Fruit fly (Drosophila melanogaster) whole organism, embryonic: ENCODE results near the gene Phae2.

ENCODE experiments used
- Atf-2 ChIP-seq: fragments of 200-800 bp; sonication (Bioruptor generic); optimal IDR thresholded peaks from 2 replicates; lab custom pipeline; 2016; ENCODE audit warnings: missing biosample characterization, missing genetic modification characterization
- CG10462 ChIP-seq: fragments of 200-800 bp; sonication (Bioruptor generic); optimal IDR thresholded peaks from 2 replicates; lab custom pipeline; 2016; ENCODE audit warnings: missing biosample characterization, missing genetic modification characterization
- CG10565 ChIP-seq: fragments of 200-800 bp; sonication (Bioruptor generic); optimal IDR thresholded peaks from 3 replicates; lab custom pipeline; 2016; ENCODE audit warnings: missing biosample characterization, mild to moderate bottlenecking, missing genetic modification characterization
- CG11723 ChIP-seq: fragments of 200-800 bp; sonication (Bioruptor generic); optimal IDR thresholded peaks from 2 replicates; lab custom pipeline; 2017; ENCODE audit warnings: missing biosample characterization, mild to moderate bottlenecking, missing genetic modification characterization
- CG12104 ChIP-seq: fragments of 200-800 bp; sonication (Bioruptor generic); optimal IDR thresholded peaks from 3 replicates; lab custom pipeline; 2016; ENCODE audit warnings: missing biosample characterization, missing genetic modification characterization
- CG13123 ChIP-seq: fragments of 200-800 bp; sonication (Bioruptor generic); optimal IDR thresholded peaks from 2 replicates; lab custom pipeline; 2016; ENCODE audit warnings: missing biosample characterization, missing genetic modification characterization
- CG13296 ChIP-seq: fragments of 200-800 bp; sonication (Bioruptor generic); optimal IDR thresholded peaks from 3 replicates; lab custom pipeline; 2018; ENCODE audit warnings: missing biosample characterization, mild to moderate bottlenecking, missing genetic modification characterization
- CG14050 ChIP-seq: fragments of 200-800 bp; sonication (Bioruptor generic); IDR thresholded peaks from 3 replicates; pipeline ENCODE4 v1.3.6; 2022; ENCODE audit warnings: missing biosample characterization, missing genetic modification characterization
- CG15011 ChIP-seq: fragments of 200-800 bp; sonication (Bioruptor generic); optimal IDR thresholded peaks from 3 replicates; lab custom pipeline; 2018; ENCODE audit warnings: missing biosample characterization, mild to moderate bottlenecking, missing genetic modification characterization
- CG15479 ChIP-seq: fragments of 200-800 bp; sonication (Bioruptor generic); optimal IDR thresholded peaks from 3 replicates; lab custom pipeline; 2019; ENCODE audit warnings: missing biosample characterization, mild to moderate bottlenecking, missing genetic modification characterization, moderate library complexity
- CG1832 ChIP-seq: fragments of 200-800 bp; sonication (Bioruptor generic); optimal IDR thresholded peaks from 2 replicates; lab custom pipeline; 2017; ENCODE audit warnings: missing biosample characterization, mild to moderate bottlenecking, missing genetic modification characterization, inconsistent platforms
- CG18476 ChIP-seq: fragments of 200-800 bp; sonication (Bioruptor generic); optimal IDR thresholded peaks from 2 replicates; lab custom pipeline; 2016; ENCODE audit warnings: missing biosample characterization, mild to moderate bottlenecking, missing genetic modification characterization
- CG2199 ChIP-seq: fragments of 200-800 bp; sonication (Bioruptor generic); IDR thresholded peaks from 3 replicates; pipeline ENCODE4 v1.3.6; 2022; ENCODE audit warnings: missing biosample characterization, missing genetic modification characterization
- CG2712 ChIP-seq: fragments of 200-800 bp; optimal IDR thresholded peaks from 3 replicates; lab custom pipeline; 2019; ENCODE audit warnings: missing biosample characterization, mild to moderate bottlenecking, missing genetic modification characterization, moderate library complexity
- CG31224 ChIP-seq: fragments of 200-800 bp; sonication (Bioruptor generic); IDR thresholded peaks from 2 replicates; pipeline ENCODE4 v1.3.6; 2022; ENCODE audit warnings: missing biosample characterization, missing genetic modification characterization
- CG32772 ChIP-seq: fragments of 200-800 bp; sonication (Bioruptor generic); IDR thresholded peaks from 2 replicates; pipeline ENCODE4 v1.3.6; 2022; ENCODE audit warnings: missing biosample characterization, missing genetic modification characterization
- CG3726 ChIP-seq: fragments of 200-800 bp; sonication (Bioruptor generic); IDR thresholded peaks from 3 replicates; pipeline ENCODE4, ENCODE4 v1.3.6; 2022; ENCODE audit warnings: missing biosample characterization, missing genetic modification characterization
- CG4404 ChIP-seq: fragments of 200-800 bp; sonication (Bioruptor generic); IDR thresholded peaks from 2 replicates; pipeline ENCODE4 v1.3.6; 2022; ENCODE audit warnings: missing biosample characterization, missing genetic modification characterization
- CG5245 ChIP-seq: fragments of 200-800 bp; sonication (Bioruptor generic); optimal IDR thresholded peaks from 3 replicates; lab custom pipeline; 2016; ENCODE audit warnings: missing biosample characterization, missing genetic modification characterization
- CG6654 ChIP-seq: fragments of 200-800 bp; sonication (Bioruptor generic); optimal IDR thresholded peaks from 2 replicates; lab custom pipeline; 2017; ENCODE audit warnings: missing biosample characterization, mild to moderate bottlenecking, missing genetic modification characterization
- CG8281 ChIP-seq: fragments of 200-800 bp; sonication (Bioruptor generic); optimal IDR thresholded peaks from 2 replicates; lab custom pipeline; 2018; ENCODE audit warnings: missing biosample characterization, mild to moderate bottlenecking, missing genetic modification characterization, moderate library complexity
- CG8290 ChIP-seq, 3 experiments: fragments of 200-800 bp; sonication (Bioruptor generic); optimal IDR thresholded peaks; 2 replicates each; lab custom pipeline; 2016 to 2019; ENCODE audit warnings: missing biosample characterization in 3 of 3, missing genetic modification characterization in 3 of 3, mild to moderate bottlenecking in 2 of 3, moderate library complexity in 1 of 3
- CG8478 ChIP-seq: fragments of >200 bp; optimal IDR thresholded peaks from 2 replicates; lab custom pipeline; 2018
- CG9437 ChIP-seq: fragments of 200-800 bp; sonication (Bioruptor generic); optimal IDR thresholded peaks from 2 replicates; lab custom pipeline; 2018; ENCODE audit warnings: missing biosample characterization, mild to moderate bottlenecking, missing genetic modification characterization
- CG9876 ChIP-seq: fragments of 200-800 bp; sonication (Bioruptor generic); optimal IDR thresholded peaks from 2 replicates; lab custom pipeline; 2016; ENCODE audit warnings: missing biosample characterization, missing genetic modification characterization
- CkIIα-i1 ChIP-seq: fragments of 200-800 bp; sonication (Bioruptor generic); IDR thresholded peaks from 2 replicates; pipeline ENCODE4 v1.3.6; 2022; ENCODE audit warnings: missing biosample characterization, missing genetic modification characterization
- D ChIP-seq, 2 experiments: fragments of 200-800 bp in 1 of 2; fragments of >200 bp in 1 of 2; sonication (Bioruptor generic) in 1 of 2; optimal IDR thresholded peaks; 2 replicates in 1 of 2; 3 replicates in 1 of 2; lab custom pipeline; 2017; ENCODE audit warnings: mild to moderate bottlenecking in 1 of 2, missing biosample characterization in 1 of 2, missing genetic modification characterization in 1 of 2, missing genetic modification reagents in 1 of 2
- Ets65A ChIP-seq: fragments of 200-800 bp; sonication (Bioruptor generic); peaks from one replicate; lab custom pipeline; 2016; ENCODE audit warnings: missing biosample characterization, missing genetic modification characterization
- GATAe ChIP-seq: fragments of 200-800 bp; sonication (Bioruptor generic); conservative IDR thresholded peaks from 2 replicates; pipeline ENCODE4 v1.3.6; 2022; ENCODE audit warnings: missing biosample characterization, missing genetic modification characterization
- Gug ChIP-seq: fragments of 200-800 bp; sonication (Bioruptor generic); IDR thresholded peaks from 4 replicates; pipeline ENCODE4 v1.3.6; 2022; ENCODE audit warnings: missing biosample characterization, missing genetic modification characterization
- Hr51 ChIP-seq, 2 experiments: fragments of 200-800 bp; sonication (Bioruptor generic); optimal IDR thresholded peaks; 2 replicates in 1 of 2; 3 replicates in 1 of 2; lab custom pipeline; 2016 to 2018; ENCODE audit warnings: missing biosample characterization in 2 of 2, missing genetic modification characterization in 2 of 2, mild to moderate bottlenecking in 1 of 2, moderate library complexity in 1 of 2
- Myb ChIP-seq: fragments of 200-800 bp; sonication (Bioruptor generic); optimal IDR thresholded peaks from 2 replicates; lab custom pipeline; 2016; ENCODE audit warnings: missing biosample characterization, missing genetic modification characterization
- Nf-YC ChIP-seq: fragments of 200-800 bp; optimal IDR thresholded peaks from 3 replicates; lab custom pipeline; 2019; ENCODE audit warnings: missing biosample characterization, mild to moderate bottlenecking, missing genetic modification characterization, moderate library complexity
- Oaz ChIP-seq: fragments of 200-800 bp; sonication (Bioruptor generic); IDR thresholded peaks from 2 replicates; pipeline ENCODE4 v1.3.6; 2022; ENCODE audit warnings: missing biosample characterization, missing genetic modification characterization
- Scr ChIP-seq: fragments of 200-800 bp; sonication (Bioruptor generic); IDR thresholded peaks from 2 replicates; pipeline ENCODE4 v1.3.6; 2022; ENCODE audit warnings: missing biosample characterization, missing genetic modification characterization; ENCODE audit not compliant: partially characterized antibody
- ara ChIP-seq: fragments of 200-800 bp; sonication (Bioruptor generic); IDR thresholded peaks from 2 replicates; pipeline ENCODE4 v1.3.6; 2022; ENCODE audit warnings: missing biosample characterization, missing genetic modification characterization
- ato ChIP-seq: fragments of 200-800 bp; sonication (Bioruptor generic); IDR thresholded peaks from 2 replicates; pipeline ENCODE4 v1.3.6; 2022; ENCODE audit warnings: missing biosample characterization, missing genetic modification characterization; ENCODE audit not compliant: partially characterized antibody
- az2 ChIP-seq: fragments of 200-800 bp; sonication (Bioruptor generic); optimal IDR thresholded peaks from 3 replicates; lab custom pipeline; 2016; ENCODE audit warnings: missing biosample characterization, missing genetic modification characterization
- bab2 ChIP-seq: fragments of 200-800 bp; sonication (Bioruptor generic); optimal IDR thresholded peaks from 2 replicates; lab custom pipeline; 2016; ENCODE audit warnings: missing biosample characterization, missing genetic modification characterization
- cad ChIP-seq: fragments of >200 bp; optimal IDR thresholded peaks from 2 replicates; lab custom pipeline; 2017; ENCODE audit warnings: missing biosample characterization, missing genetic modification characterization
- dmrt99B ChIP-seq: fragments of 200-800 bp; sonication (Bioruptor generic); optimal IDR thresholded peaks from 2 replicates; lab custom pipeline; 2018; ENCODE audit warnings: missing biosample characterization, mild to moderate bottlenecking, missing genetic modification characterization, moderate library complexity
- grn ChIP-seq: fragments of 200-800 bp; sonication (Bioruptor generic); optimal IDR thresholded peaks from 3 replicates; lab custom pipeline; 2017; ENCODE audit warnings: missing biosample characterization, missing genetic modification characterization
- gt ChIP-seq: fragments of 200-800 bp; sonication (Bioruptor generic); IDR thresholded peaks from 2 replicates; pipeline ENCODE4 v1.3.6; 2022; ENCODE audit warnings: missing biosample characterization, missing genetic modification characterization
- lola ChIP-seq, 3 experiments: fragments of >200 bp in 2 of 3; fragments of 200-800 bp in 1 of 3; sonication (Bioruptor generic) in 1 of 3; optimal IDR thresholded peaks; 2 replicates each; lab custom pipeline; 2017 to 2019; ENCODE audit warnings: missing biosample characterization in 3 of 3, missing genetic modification characterization in 3 of 3, mild to moderate bottlenecking in 1 of 3, moderate library complexity in 1 of 3
- prd ChIP-seq, 3 experiments: fragments of >200 bp in 2 of 3; fragments of 200-800 bp in 1 of 3; sonication (Bioruptor generic) in 1 of 3; optimal IDR thresholded peaks in 2 of 3; IDR thresholded peaks in 1 of 3; 2 replicates in 2 of 3; 3 replicates in 1 of 3; pipeline versions ENCODE4 v1.3.6 to Lab custom; 2017 to 2022; ENCODE audit warnings: missing biosample characterization in 1 of 3, missing genetic modification characterization in 1 of 3
- sc ChIP-seq, 3 experiments: fragments of >200 bp in 2 of 3; fragments of 200-800 bp in 1 of 3; sonication (Bioruptor generic) in 1 of 3; optimal IDR thresholded peaks; 2 replicates in 2 of 3; 3 replicates in 1 of 3; lab custom pipeline; 2017; ENCODE audit warnings: mild to moderate bottlenecking in 1 of 3, missing biosample characterization in 1 of 3, missing genetic modification characterization in 1 of 3, missing genetic modification reagents in 1 of 3
- tll ChIP-seq, 2 experiments: fragments of 200-800 bp in 1 of 2; fragments of >200 bp in 1 of 2; sonication (Bioruptor generic) in 1 of 2; optimal IDR thresholded peaks; 2 replicates each; lab custom pipeline; 2017 to 2019; ENCODE audit warnings: missing biosample characterization in 2 of 2, missing genetic modification characterization in 2 of 2, mild to moderate bottlenecking in 1 of 2, moderate library complexity in 1 of 2
- twi ChIP-seq: fragments of 200-800 bp; optimal IDR thresholded peaks from 2 replicates; lab custom pipeline; 2019; ENCODE audit warnings: missing biosample characterization, mild to moderate bottlenecking, missing genetic modification characterization, moderate library complexity
- zen ChIP-seq: fragments of 200-800 bp; sonication (Bioruptor generic); optimal IDR thresholded peaks from 3 replicates; lab custom pipeline; 2018; ENCODE audit warnings: missing biosample characterization, mild to moderate bottlenecking, missing genetic modification characterization, moderate library complexity

Gene Phae2

DNA sequence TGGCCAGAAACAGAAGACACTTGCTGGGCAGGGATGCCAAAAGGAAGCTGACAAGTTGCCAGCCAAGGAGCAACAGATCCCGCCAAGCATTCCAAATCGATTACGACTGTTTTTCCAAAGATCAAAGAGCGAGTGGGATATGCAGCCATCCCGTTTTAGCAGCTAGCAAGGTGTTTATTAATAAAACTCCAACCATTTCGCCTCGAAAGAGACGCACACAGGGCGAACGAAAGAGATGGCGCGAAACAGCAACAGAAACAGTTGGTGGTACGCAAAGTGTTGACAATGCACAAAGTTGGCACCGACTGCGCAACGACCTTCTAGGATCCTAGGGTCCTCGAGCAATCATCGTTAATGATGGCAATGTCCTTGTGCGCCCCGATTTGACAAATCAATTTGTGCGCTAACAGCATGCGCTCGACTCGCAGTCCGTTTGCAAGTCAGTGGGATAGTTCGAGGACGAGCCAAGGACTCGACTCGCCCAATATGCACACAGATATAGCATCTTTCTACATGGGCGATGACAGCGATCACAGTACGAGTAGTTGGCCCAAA, 31.0 kb upstream of the Phae2 start:
- TF ChIP-seq ara (GFP tag; lab: Robert Waterston, UW) (no peak), CG2712 (no peak), prd (optimal IDR thresholded peaks at IDR 0.05; lab: Kevin White, UChicago) (no peak), prd (GFP tag; IDR thresholded peaks at IDR 0.05; lab: Robert Waterston, UW) (peak; percentile 85), Ets65A (GFP tag; lab: Kevin White, UChicago) (peak; percentile 48), Hr51 (GFP tag; optimal IDR thresholded peaks at IDR 0.05; lab: Kevin White, UChicago) (no peak), CG12104 (GFP tag; lab: Kevin White, UChicago) (no peak), ato (no peak), CG15011 (GFP tag; lab: Kevin White, UChicago) (no peak), grn (GFP tag; lab: Kevin White, UChicago) (no peak), CG9437 (no peak), CG10565 (GFP tag; lab: Kevin White, UChicago) (no peak), CG3726 (GFP tag; lab: Robert Waterston, UW) (no peak), lola (GFP tag; optimal IDR thresholded peaks at IDR 0.05; lab: Kevin White, UChicago) (no peak), az2 (no peak), CG31224 (no peak), CG1832 (GFP tag; lab: Kevin White, UChicago) (peak; percentile 19), CG5245 (no peak), zen (tag; lab: Kevin White, UChicago) (peak; percentile 96), Scr (no peak), bab2 (no peak), CG10462 (GFP tag; lab: Kevin White, UChicago) (no peak), Nf-YC (tag; lab: Kevin White, UChicago) (peak; percentile 53), Oaz (GFP tag; lab: Robert Waterston, UW) (no peak), sc (optimal IDR thresholded peaks at IDR 0.05; lab: Kevin White, UChicago) (no peak), sc (GFP tag; optimal IDR thresholded peaks at IDR 0.05; lab: Kevin White, UChicago) (no peak), gt (GFP tag; lab: Robert Waterston, UW) (no peak), cad (GFP tag; lab: Kevin White, UChicago) (peak; percentile 54), CG9876 (GFP tag; lab: Kevin White, UChicago) (no peak), CG8478 (lab: Kevin White, UChicago) (peak; percentile 71), Atf-2 (GFP tag; lab: Kevin White, UChicago) (no peak), GATAe (GFP tag; lab: Robert Waterston, UW) (no peak), CG32772 (0 out of 2 replicates have a peak, but pooled peaks have one; percentile 19), CG14050 (GFP tag; lab: Robert Waterston, UW) (no peak), dmrt99B (no peak), Gug (GFP tag; lab: Robert Waterston, UW) (no peak), CG8281 (tag; lab: Kevin White, UChicago) (no peak), CG2199 (no peak), CG8290 (GFP tag; optimal IDR thresholded peaks at IDR 0.05; lab: Kevin White, UChicago) (no peak), CG8290 (tag; optimal IDR thresholded peaks at IDR 0.05; lab: Kevin White, UChicago) (no peak), tll (GFP tag; optimal IDR thresholded peaks at IDR 0.05; lab: Kevin White, UChicago) (peak in 1 of 2 experiments; percentile 70), CG13296 (no peak), CG11723 (GFP tag; lab: Kevin White, UChicago) (no peak), twi (tag; lab: Kevin White, UChicago) (peak; percentile 49), CkIIα-i1 (GFP tag; lab: Robert Waterston, UW) (no peak), CG6654 (no peak), CG18476 (GFP tag; lab: Kevin White, UChicago) (no peak), CG13123 (GFP tag; lab: Kevin White, UChicago) (no peak), Myb (no peak), D (optimal IDR thresholded peaks at IDR 0.05; lab: Kevin White, UChicago) (peak; percentile 87), D (GFP tag; optimal IDR thresholded peaks at IDR 0.05; lab: Kevin White, UChicago) (no peak), CG15479 (GFP tag; lab: Kevin White, UChicago) (peak; percentile 26), CG4404 (GFP tag; lab: Robert Waterston, UW) (no peak)
